Worm (Caenorhabditis elegans) whole organism, late embryonic: ENCODE results near the gene ser-2.

Experiments
- C38D4.7 ChIP-seq: fragments of 200-800 bp; sonication (Bioruptor generic); optimal IDR thresholded peaks from 2 replicates; lab custom pipeline; 2018; ENCODE audit warnings: mild to moderate bottlenecking, missing genetic modification characterization, moderate library complexity, missing compliant biosample characterization
- K09A11.1 ChIP-seq: sonication (generic microtip); optimal IDR thresholded peaks from 2 replicates; lab custom pipeline; 2017; ENCODE audit warnings: antibody characterized with exemption, mild to moderate bottlenecking, missing genetic modification characterization, missing compliant biosample characterization; ENCODE audit not compliant: insufficient read depth
- T23F11.4 ChIP-seq: fragments of 200-800 bp; sonication (Bioruptor generic); optimal IDR thresholded peaks from 2 replicates; lab custom pipeline; 2018; ENCODE audit warnings: mild to moderate bottlenecking, missing genetic modification characterization, missing compliant biosample characterization
- ahr-1 ChIP-seq: sonication (generic microtip); optimal IDR thresholded peaks from 2 replicates; lab custom pipeline; 2016; ENCODE audit warnings: missing genetic modification characterization, missing compliant biosample characterization
- ceh-18 ChIP-seq: sonication (generic microtip); optimal IDR thresholded peaks from 2 replicates; lab custom pipeline; 2016; ENCODE audit warnings: missing genetic modification characterization, missing compliant biosample characterization
- ceh-19 ChIP-seq: fragments of 200-800 bp; sonication (Bioruptor generic); optimal IDR thresholded peaks from 2 replicates; lab custom pipeline; 2018; ENCODE audit warnings: mild to moderate bottlenecking, missing genetic modification characterization, missing compliant biosample characterization
- ceh-24 ChIP-seq: sonication (generic microtip); optimal IDR thresholded peaks from 2 replicates; lab custom pipeline; 2016; ENCODE audit warnings: mild to moderate bottlenecking, missing genetic modification characterization, missing compliant biosample characterization
- ceh-30 ChIP-seq: fragments of 150-350 bp; optimal IDR thresholded peaks from 2 replicates; lab custom pipeline; 2014; ENCODE audit warnings: missing biosample characterization, missing genetic modification characterization
- ceh-48 ChIP-seq: sonication (generic microtip); optimal IDR thresholded peaks from 2 replicates; lab custom pipeline; 2016; ENCODE audit warnings: missing genetic modification characterization, inconsistent platforms, missing compliant biosample characterization
- ceh-6 ChIP-seq: fragments of 200-800 bp; sonication (Bioruptor generic); optimal IDR thresholded peaks from 2 replicates; lab custom pipeline; 2018; ENCODE audit warnings: mild to moderate bottlenecking, missing genetic modification characterization, missing compliant biosample characterization
- che-1 ChIP-seq: sonication (generic microtip); optimal IDR thresholded peaks from 2 replicates; lab custom pipeline; 2016; ENCODE audit warnings: mild to moderate bottlenecking, missing genetic modification characterization, missing compliant biosample characterization
- elt-2 ChIP-seq: sonication (generic microtip); optimal IDR thresholded peaks from 2 replicates; lab custom pipeline; 2016; ENCODE audit warnings: missing genetic modification reagents, missing genetic modification characterization, missing compliant biosample characterization
- fkh-10 ChIP-seq: fragments of 150-350 bp; optimal IDR thresholded peaks from 2 replicates; lab custom pipeline; 2014; ENCODE audit warnings: missing biosample characterization, missing genetic modification reagents, missing genetic modification characterization
- fkh-6 ChIP-seq: sonication (generic microtip); optimal IDR thresholded peaks from 2 replicates; lab custom pipeline; 2016; ENCODE audit warnings: missing genetic modification characterization, missing compliant biosample characterization
- hlh-13 ChIP-seq: fragments of 200-800 bp; sonication (Bioruptor generic); optimal IDR thresholded peaks from 2 replicates; lab custom pipeline; 2018; ENCODE audit warnings: mild to moderate bottlenecking, missing genetic modification characterization, missing compliant biosample characterization
- hlh-15 ChIP-seq: sonication (generic microtip); optimal IDR thresholded peaks from 2 replicates; lab custom pipeline; 2016; ENCODE audit warnings: missing genetic modification characterization, missing compliant biosample characterization
- hlh-6 ChIP-seq: sonication (generic microtip); optimal IDR thresholded peaks from 2 replicates; lab custom pipeline; 2016; ENCODE audit warnings: missing genotype, missing genetic modification characterization, missing compliant biosample characterization
- hlh-8 ChIP-seq: sonication (generic microtip); optimal IDR thresholded peaks from 2 replicates; lab custom pipeline; 2016; ENCODE audit warnings: missing genotype, missing genetic modification characterization, missing compliant biosample characterization
- lim-6 ChIP-seq: sonication (generic microtip); optimal IDR thresholded peaks from 2 replicates; lab custom pipeline; 2016; ENCODE audit warnings: missing genetic modification characterization, missing compliant biosample characterization
- lin-11 ChIP-seq: fragments of 200-800 bp; sonication (Bioruptor generic); optimal IDR thresholded peaks from 2 replicates; lab custom pipeline; 2018; ENCODE audit warnings: mild to moderate bottlenecking, missing genetic modification characterization, missing compliant biosample characterization
- npax-4 ChIP-seq: sonication (generic microtip); optimal IDR thresholded peaks from 2 replicates; lab custom pipeline; 2016; ENCODE audit warnings: missing genetic modification characterization, missing compliant biosample characterization
- pha-2 ChIP-seq: sonication (generic microtip); optimal IDR thresholded peaks from 2 replicates; lab custom pipeline; 2017; ENCODE audit warnings: mild to moderate bottlenecking, missing genetic modification characterization, missing compliant biosample characterization
- pqm-1 ChIP-seq: sonication (generic microtip); optimal IDR thresholded peaks from 2 replicates; lab custom pipeline; 2016; ENCODE audit warnings: missing genetic modification characterization, missing compliant biosample characterization
- pros-1 ChIP-seq: fragments of 150-350 bp; optimal IDR thresholded peaks from 2 replicates; lab custom pipeline; 2014; ENCODE audit warnings: missing biosample characterization, missing genetic modification reagents, missing genetic modification characterization
- ref-2 ChIP-seq: sonication (generic microtip); optimal IDR thresholded peaks from 2 replicates; lab custom pipeline; 2016; ENCODE audit warnings: missing genetic modification characterization, missing compliant biosample characterization
- rnt-1 ChIP-seq: sonication (generic microtip); optimal IDR thresholded peaks from 2 replicates; lab custom pipeline; 2016; ENCODE audit warnings: missing genetic modification characterization, missing compliant biosample characterization
- sox-2 ChIP-seq: fragments of 200-800 bp; sonication (Bioruptor generic); IDR thresholded peaks from 2 replicates; pipeline ENCODE4 v1.3.6; 2022; ENCODE audit warnings: missing genetic modification reagents, missing genetic modification characterization, missing compliant biosample characterization
- syd-9 ChIP-seq: sonication (generic microtip); optimal IDR thresholded peaks from 2 replicates; lab custom pipeline; 2016; ENCODE audit warnings: mild to moderate bottlenecking, missing genetic modification characterization, moderate library complexity, missing compliant biosample characterization
- tbx-2 ChIP-seq: sonication (generic microtip); optimal IDR thresholded peaks from 2 replicates; lab custom pipeline; 2016; ENCODE audit warnings: missing genetic modification characterization, missing compliant biosample characterization
- tbx-7 ChIP-seq: sonication (generic microtip); optimal IDR thresholded peaks from 2 replicates; lab custom pipeline; 2016; ENCODE audit warnings: missing genotype, missing genetic modification characterization, missing compliant biosample characterization
- ttx-3 ChIP-seq: sonication (generic microtip); optimal IDR thresholded peaks from 2 replicates; lab custom pipeline; 2016; ENCODE audit warnings: missing genetic modification reagents, missing genetic modification characterization, missing compliant biosample characterization
- unc-86 ChIP-seq: sonication (generic microtip); optimal IDR thresholded peaks from 2 replicates; lab custom pipeline; 2016; ENCODE audit warnings: missing genetic modification characterization, missing compliant biosample characterization
- zip-5 ChIP-seq: sonication (generic microtip); optimal IDR thresholded peaks from 2 replicates; lab custom pipeline; 2016; ENCODE audit warnings: missing genetic modification characterization, missing compliant biosample characterization

ser-2 gene

ce11 chrX:15338195-15338594 lies 35.4 kb upstream of the ser-2 start:
- TF ChIP-seq hlh-8 (no peak), K09A11.1 (no peak), ceh-18 (tag; lab: Kevin White, UChicago) (peak; percentile 61)

- TF ChIP-seq hlh-6 (tag; lab: Kevin White, UChicago) (no peak), K09A11.1 (no peak), syd-9 (no peak), che-1 (tag; lab: Kevin White, UChicago) (no peak), ceh-19 (GFP tag; lab: Kevin White, UChicago) (no peak), pha-2 (tag; lab: Kevin White, UChicago) (no peak), C38D4.7 (no peak), ceh-30 (tag; lab: Kevin White, UChicago) (no peak), lim-6 (tag; lab: Kevin White, UChicago) (no peak), npax-4 (tag; lab: Kevin White, UChicago) (no peak), ttx-3 (tag; lab: Kevin White, UChicago) (no peak), T23F11.4 (GFP tag; lab: Kevin White, UChicago) (no peak), zip-5 (no peak), elt-2 (tag; lab: Kevin White, UChicago) (no peak)
- TF ChIP-seq, all 69 proteins: peak for 0
Observed at ce11 chrX:15336392-15336791, 33.6 kb upstream of the ser-2 start.

ce11 chrX:15335636-15336035 lies 32.9 kb upstream of the ser-2 start:
- no peak for TF ChIP-seq sox-2
- TF ChIP-seq pqm-1 (tag; lab: Kevin White, UChicago), result no peak
- no peak for TF ChIP-seq pros-1

ce11 chrX:15334897-15335296 lies 32.1 kb upstream of the ser-2 start:
- TF ChIP-seq ceh-18 (tag; lab: Kevin White, UChicago) (peak; percentile 15), ceh-48 (no peak)
- TF ChIP-seq, all 69 proteins: peak for 1

- no peak for TF ChIP-seq ahr-1 (tag; lab: Kevin White, UChicago)
Observed at ce11 chrX:15330664-15331063, 27.9 kb upstream of the ser-2 start, which contains the start of gene Y15E3A.4. Gene Y15E3A.4 (plus strand): TSS chrX:15330964.

ce11 chrX:15328343-15328742 lies 25.6 kb upstream of the ser-2 start:
- TF ChIP-seq hlh-15 (tag; lab: Kevin White, UChicago) (no peak), fkh-10 (GFP tag; lab: Kevin White, UChicago) (no peak), pha-2 (tag; lab: Kevin White, UChicago) (no peak), fkh-6 (tag; lab: Kevin White, UChicago) (no peak), hlh-13 (GFP tag; lab: Kevin White, UChicago) (no peak), tbx-2 (tag; lab: Kevin White, UChicago) (no peak), lin-11 (no peak), sox-2 (no peak), tbx-7 (tag; lab: Kevin White, UChicago) (no peak), ceh-24 (tag; lab: Kevin White, UChicago) (no peak), ref-2 (tag; lab: Kevin White, UChicago) (no peak), ceh-6 (GFP tag; lab: Kevin White, UChicago) (no peak), unc-86 (tag; lab: Kevin White, UChicago) (no peak), ceh-19 (GFP tag; lab: Kevin White, UChicago) (no peak), rnt-1 (tag; lab: Kevin White, UChicago) (no peak), C38D4.7 (no peak)
